Worm (Caenorhabditis elegans) whole organism, late embryonic: Measurements from ENCODE around the gene C44B7.5.

Experiments used
- F13H6.1 ChIP-seq: sonication (generic microtip); optimal IDR thresholded peaks from 2 replicates; lab custom pipeline; 2016; ENCODE audit warnings: missing genetic modification characterization, missing compliant biosample characterization
- K09A11.1 ChIP-seq: sonication (generic microtip); optimal IDR thresholded peaks from 2 replicates; lab custom pipeline; 2017; ENCODE audit warnings: antibody characterized with exemption, mild to moderate bottlenecking, missing genetic modification characterization, missing compliant biosample characterization; ENCODE audit not compliant: insufficient read depth
- Y22D7AL.16 ChIP-seq: sonication (generic microtip); optimal IDR thresholded peaks from 2 replicates; lab custom pipeline; 2016; ENCODE audit warnings: missing genetic modification characterization, missing compliant biosample characterization
- ahr-1 ChIP-seq: sonication (generic microtip); optimal IDR thresholded peaks from 2 replicates; lab custom pipeline; 2016; ENCODE audit warnings: missing genetic modification characterization, missing compliant biosample characterization
- ama-1 ChIP-seq: fragments of 150-350 bp; optimal IDR thresholded peaks from 2 replicates; lab custom pipeline; 2014
- ceh-14 ChIP-seq: sonication (generic microtip); optimal IDR thresholded peaks from 2 replicates; lab custom pipeline; 2016; ENCODE audit warnings: missing genotype, missing genetic modification characterization, missing compliant biosample characterization
- ceh-2 ChIP-seq: sonication (generic microtip); optimal IDR thresholded peaks from 2 replicates; lab custom pipeline; 2016; ENCODE audit warnings: missing genotype, missing genetic modification characterization, missing compliant biosample characterization
- ceh-24 ChIP-seq: sonication (generic microtip); optimal IDR thresholded peaks from 2 replicates; lab custom pipeline; 2016; ENCODE audit warnings: mild to moderate bottlenecking, missing genetic modification characterization, missing compliant biosample characterization
- ceh-31 ChIP-seq: sonication (generic microtip); optimal IDR thresholded peaks from 2 replicates; lab custom pipeline; 2016; ENCODE audit warnings: missing genetic modification characterization, missing compliant biosample characterization
- ceh-34 ChIP-seq: sonication (generic microtip); optimal IDR thresholded peaks from 2 replicates; lab custom pipeline; 2016; ENCODE audit warnings: mild to moderate bottlenecking, missing genetic modification characterization, missing compliant biosample characterization
- ceh-6 ChIP-seq: fragments of 200-800 bp; sonication (Bioruptor generic); optimal IDR thresholded peaks from 2 replicates; lab custom pipeline; 2018; ENCODE audit warnings: mild to moderate bottlenecking, missing genetic modification characterization, missing compliant biosample characterization
- ceh-9 ChIP-seq: sonication (generic microtip); optimal IDR thresholded peaks from 2 replicates; lab custom pipeline; 2016; ENCODE audit warnings: mild to moderate bottlenecking, missing genetic modification characterization, inconsistent platforms, missing compliant biosample characterization
- che-1 ChIP-seq: sonication (generic microtip); optimal IDR thresholded peaks from 2 replicates; lab custom pipeline; 2016; ENCODE audit warnings: mild to moderate bottlenecking, missing genetic modification characterization, missing compliant biosample characterization
- elt-4 ChIP-seq: sonication (generic microtip); optimal IDR thresholded peaks from 2 replicates; lab custom pipeline; 2016; ENCODE audit warnings: missing genetic modification characterization, missing compliant biosample characterization
- fax-1 ChIP-seq: sonication (generic microtip); optimal IDR thresholded peaks from 2 replicates; lab custom pipeline; 2016; ENCODE audit warnings: missing genotype, missing genetic modification characterization, missing compliant biosample characterization
- fkh-6 ChIP-seq: sonication (generic microtip); optimal IDR thresholded peaks from 2 replicates; lab custom pipeline; 2016; ENCODE audit warnings: missing genetic modification characterization, missing compliant biosample characterization
- gmeb-2 ChIP-seq: sonication (generic microtip); optimal IDR thresholded peaks from 2 replicates; lab custom pipeline; 2016; ENCODE audit warnings: missing genetic modification characterization, inconsistent platforms, missing compliant biosample characterization
- hlh-13 ChIP-seq: fragments of 200-800 bp; sonication (Bioruptor generic); optimal IDR thresholded peaks from 2 replicates; lab custom pipeline; 2018; ENCODE audit warnings: mild to moderate bottlenecking, missing genetic modification characterization, missing compliant biosample characterization
- hlh-30 ChIP-seq: sonication (generic microtip); optimal IDR thresholded peaks from 2 replicates; lab custom pipeline; 2017; ENCODE audit warnings: antibody characterized with exemption, missing genetic modification characterization, missing compliant biosample characterization; ENCODE audit not compliant: insufficient read depth
- hlh-6 ChIP-seq: sonication (generic microtip); optimal IDR thresholded peaks from 2 replicates; lab custom pipeline; 2016; ENCODE audit warnings: missing genotype, missing genetic modification characterization, missing compliant biosample characterization
- lim-6 ChIP-seq: sonication (generic microtip); optimal IDR thresholded peaks from 2 replicates; lab custom pipeline; 2016; ENCODE audit warnings: missing genetic modification characterization, missing compliant biosample characterization
- madf-2 ChIP-seq: sonication (generic microtip); optimal IDR thresholded peaks from 2 replicates; lab custom pipeline; 2017; ENCODE audit warnings: missing genetic modification characterization, missing compliant biosample characterization
- mec-3 ChIP-seq: sonication (generic microtip); optimal IDR thresholded peaks from 2 replicates; lab custom pipeline; 2016; ENCODE audit warnings: borderline replicate concordance, missing genetic modification characterization, missing compliant biosample characterization
- nfya-1 ChIP-seq: sonication (generic microtip); optimal IDR thresholded peaks from 2 replicates; lab custom pipeline; 2017; ENCODE audit warnings: missing genetic modification characterization, mild to moderate bottlenecking, missing compliant biosample characterization, antibody characterized with exemption, moderate library complexity
- nhr-232 ChIP-seq: sonication (generic microtip); optimal IDR thresholded peaks from 2 replicates; lab custom pipeline; 2016; ENCODE audit warnings: missing genetic modification characterization, missing compliant biosample characterization
- npax-4 ChIP-seq: sonication (generic microtip); optimal IDR thresholded peaks from 2 replicates; lab custom pipeline; 2016; ENCODE audit warnings: missing genetic modification characterization, missing compliant biosample characterization
- pag-3 ChIP-seq: sonication (generic microtip); optimal IDR thresholded peaks from 2 replicates; lab custom pipeline; 2016; ENCODE audit warnings: missing compliant biosample characterization, missing genetic modification characterization, borderline replicate concordance
- pax-1 ChIP-seq: fragments of 150-350 bp; optimal IDR thresholded peaks from 2 replicates; lab custom pipeline; 2014; ENCODE audit warnings: missing biosample characterization, missing genetic modification characterization
- pha-2 ChIP-seq: sonication (generic microtip); optimal IDR thresholded peaks from 2 replicates; lab custom pipeline; 2017; ENCODE audit warnings: mild to moderate bottlenecking, missing genetic modification characterization, missing compliant biosample characterization
- pqm-1 ChIP-seq: sonication (generic microtip); optimal IDR thresholded peaks from 2 replicates; lab custom pipeline; 2016; ENCODE audit warnings: missing genetic modification characterization, missing compliant biosample characterization
- ref-2 ChIP-seq: sonication (generic microtip); optimal IDR thresholded peaks from 2 replicates; lab custom pipeline; 2016; ENCODE audit warnings: missing genetic modification characterization, missing compliant biosample characterization
- rnt-1 ChIP-seq: sonication (generic microtip); optimal IDR thresholded peaks from 2 replicates; lab custom pipeline; 2016; ENCODE audit warnings: missing genetic modification characterization, missing compliant biosample characterization
- sdc-2 ChIP-seq: sonication (generic microtip); optimal IDR thresholded peaks from 2 replicates; lab custom pipeline; 2016; ENCODE audit warnings: missing genotype, missing genetic modification characterization, missing compliant biosample characterization
- sox-2 ChIP-seq: fragments of 200-800 bp; sonication (Bioruptor generic); IDR thresholded peaks from 2 replicates; pipeline ENCODE4 v1.3.6; 2022; ENCODE audit warnings: missing genetic modification reagents, missing genetic modification characterization, missing compliant biosample characterization
- sox-4 ChIP-seq: sonication (generic microtip); optimal IDR thresholded peaks from 2 replicates; lab custom pipeline; 2017; ENCODE audit warnings: mild to moderate bottlenecking, missing genetic modification characterization, inconsistent platforms, missing compliant biosample characterization
- syd-9 ChIP-seq: sonication (generic microtip); optimal IDR thresholded peaks from 2 replicates; lab custom pipeline; 2016; ENCODE audit warnings: mild to moderate bottlenecking, missing genetic modification characterization, moderate library complexity, missing compliant biosample characterization
- tbx-2 ChIP-seq: sonication (generic microtip); optimal IDR thresholded peaks from 2 replicates; lab custom pipeline; 2016; ENCODE audit warnings: missing genetic modification characterization, missing compliant biosample characterization
- ttx-3 ChIP-seq: sonication (generic microtip); optimal IDR thresholded peaks from 2 replicates; lab custom pipeline; 2016; ENCODE audit warnings: missing genetic modification reagents, missing genetic modification characterization, missing compliant biosample characterization
- unc-3 ChIP-seq, 2 experiments: fragments of 200-800 bp in 1 of 2; sonication (Bioruptor generic) in 1 of 2; sonication (generic microtip) in 1 of 2; conservative IDR thresholded peaks in 1 of 2; optimal IDR thresholded peaks in 1 of 2; 2 replicates each; pipeline versions ENCODE4 v1.3.6 to Lab custom; 2016 to 2022; ENCODE audit warnings: missing compliant biosample characterization in 2 of 2, missing genetic modification characterization in 2 of 2, missing genetic modification reagents in 1 of 2
- unc-42 ChIP-seq: sonication (generic microtip); optimal IDR thresholded peaks from 2 replicates; lab custom pipeline; 2016; ENCODE audit warnings: missing genotype, missing genetic modification characterization, missing compliant biosample characterization
- ztf-16 ChIP-seq: sonication (generic microtip); optimal IDR thresholded peaks from 2 replicates; lab custom pipeline; 2017; ENCODE audit warnings: missing genetic modification characterization, missing compliant biosample characterization

The C44B7.5 gene

ce11 chrII:6832207-6832606, 40.2 kb downstream of the C44B7.5 start:
- TF ChIP-seq ref-2 (tag; lab: Kevin White, UChicago) (no peak), unc-42 (tag; lab: Kevin White, UChicago) (peak; percentile 13), elt-4 (no peak), sox-4 (tag; lab: Kevin White, UChicago) (no peak), mec-3 (tag; lab: Kevin White, UChicago) (no peak)

ce11 chrII:6831531-6832201, 40.7 kb downstream of the C44B7.5 start:
- TF ChIP-seq hlh-30 (tag; lab: Kevin White, UChicago): no peak
- TF ChIP-seq pha-2: no peak
- peak; percentile 28 for TF ChIP-seq tbx-2 (tag; lab: Kevin White, UChicago)
- TF ChIP-seq ref-2 (tag; lab: Kevin White, UChicago): no peak
- TF ChIP-seq pax-1 (tag; lab: Kevin White, UChicago): peak; percentile 3
- TF ChIP-seq gmeb-2 (tag; lab: Kevin White, UChicago): no peak
- no peak for TF ChIP-seq ceh-2 (tag; lab: Kevin White, UChicago)
- TF ChIP-seq npax-4: no peak
- no peak for TF ChIP-seq ztf-16 (tag; lab: Kevin White, UChicago)
- no peak for TF ChIP-seq F13H6.1 (tag; lab: Kevin White, UChicago)
- TF ChIP-seq ceh-6 (GFP tag; lab: Kevin White, UChicago): no peak
- no peak for TF ChIP-seq ceh-14 (tag; lab: Kevin White, UChicago)
- TF ChIP-seq nhr-232 (tag; lab: Kevin White, UChicago): peak; percentile 29
- no peak for TF ChIP-seq mec-3 (tag; lab: Kevin White, UChicago)
- no peak for TF ChIP-seq syd-9
- TF ChIP-seq unc-42 (tag; lab: Kevin White, UChicago): no peak
- TF ChIP-seq ceh-24 (tag; lab: Kevin White, UChicago): no peak
- TF ChIP-seq pag-3 (tag; lab: Kevin White, UChicago): no peak
- TF ChIP-seq ahr-1 (tag; lab: Kevin White, UChicago): no peak
- TF ChIP-seq lim-6 (tag; lab: Kevin White, UChicago): no peak
- TF ChIP-seq madf-2 (tag; lab: Kevin White, UChicago): no peak
- no peak for TF ChIP-seq hlh-6 (tag; lab: Kevin White, UChicago)
- no peak for TF ChIP-seq unc-3 (GFP tag; conservative IDR thresholded peaks at IDR 0.05; lab: Robert Waterston, UW)
- TF ChIP-seq unc-3 (tag; optimal IDR thresholded peaks at IDR 0.05; lab: Kevin White, UChicago): no peak
- no peak for TF ChIP-seq rnt-1 (tag; lab: Kevin White, UChicago)
- TF ChIP-seq K09A11.1 (tag; lab: Kevin White, UChicago): no peak
- TF ChIP-seq sox-2: peak; percentile 39
- TF ChIP-seq sdc-2: no peak
- TF ChIP-seq che-1 (tag; lab: Kevin White, UChicago): no peak
- TF ChIP-seq ama-1 (lab: Kevin White, UChicago): no peak
- TF ChIP-seq ceh-34 (tag; lab: Kevin White, UChicago): no peak
- TF ChIP-seq ttx-3 (tag; lab: Kevin White, UChicago): no peak
- no peak for TF ChIP-seq fax-1 (tag; lab: Kevin White, UChicago)
- TF ChIP-seq nfya-1 (tag; lab: Kevin White, UChicago): no peak
- TF ChIP-seq pqm-1 (tag; lab: Kevin White, UChicago): no peak
- TF ChIP-seq ceh-9: no peak
- TF ChIP-seq fkh-6 (tag; lab: Kevin White, UChicago): no peak
- peak; percentile 53 for TF ChIP-seq ceh-31 (tag; lab: Kevin White, UChicago)
- no peak for TF ChIP-seq Y22D7AL.16 (tag; lab: Kevin White, UChicago)
- TF ChIP-seq hlh-13 (GFP tag; lab: Kevin White, UChicago): no peak
